Fruit fly (Drosophila melanogaster) whole organism, embryonic: ENCODE measurements around the gene Mbs.

ENCODE experiments used
- Blimp-1 ChIP-seq: fragments of 200-800 bp; sonication (Bioruptor generic); optimal IDR thresholded peaks from 3 replicates; lab custom pipeline; 2018; ENCODE audit warnings: missing biosample characterization, missing genetic modification characterization, mild to moderate bottlenecking, moderate library complexity, missing genetic modification reagents
- CG10431 ChIP-seq: fragments of 200-800 bp; sonication (Bioruptor generic); optimal IDR thresholded peaks from 3 replicates; lab custom pipeline; 2018; ENCODE audit warnings: missing biosample characterization, mild to moderate bottlenecking, missing genetic modification characterization
- CG11504 ChIP-seq: fragments of 200-800 bp; sonication (Bioruptor generic); optimal IDR thresholded peaks from 3 replicates; lab custom pipeline; 2019; ENCODE audit warnings: missing biosample characterization, mild to moderate bottlenecking, missing genetic modification characterization, moderate library complexity
- CG12744 ChIP-seq: fragments of 200-800 bp; sonication (Bioruptor generic); optimal IDR thresholded peaks from 2 replicates; lab custom pipeline; 2016; ENCODE audit warnings: missing biosample characterization, missing genetic modification characterization
- CG13296 ChIP-seq: fragments of 200-800 bp; sonication (Bioruptor generic); optimal IDR thresholded peaks from 3 replicates; lab custom pipeline; 2018; ENCODE audit warnings: missing biosample characterization, mild to moderate bottlenecking, missing genetic modification characterization
- CG13894 ChIP-seq: fragments of 200-800 bp; sonication (Bioruptor generic); optimal IDR thresholded peaks from 3 replicates; lab custom pipeline; 2018; ENCODE audit warnings: missing biosample characterization, mild to moderate bottlenecking, missing genetic modification characterization, moderate library complexity
- CG15011 ChIP-seq: fragments of 200-800 bp; sonication (Bioruptor generic); optimal IDR thresholded peaks from 3 replicates; lab custom pipeline; 2018; ENCODE audit warnings: missing biosample characterization, mild to moderate bottlenecking, missing genetic modification characterization
- CG1602 ChIP-seq: fragments of 200-800 bp; sonication (Bioruptor generic); optimal IDR thresholded peaks from 3 replicates; lab custom pipeline; 2016; ENCODE audit warnings: missing biosample characterization, missing genetic modification characterization
- CG17612 ChIP-seq: fragments of 200-800 bp; sonication (Bioruptor generic); IDR thresholded peaks from 2 replicates; pipeline ENCODE4 v1.3.6; 2022; ENCODE audit warnings: missing biosample characterization, missing genetic modification characterization
- CG1832 ChIP-seq: fragments of 200-800 bp; sonication (Bioruptor generic); optimal IDR thresholded peaks from 2 replicates; lab custom pipeline; 2017; ENCODE audit warnings: missing biosample characterization, mild to moderate bottlenecking, missing genetic modification characterization, inconsistent platforms
- CG18476 ChIP-seq: fragments of 200-800 bp; sonication (Bioruptor generic); optimal IDR thresholded peaks from 2 replicates; lab custom pipeline; 2016; ENCODE audit warnings: missing biosample characterization, mild to moderate bottlenecking, missing genetic modification characterization
- CG2120 ChIP-seq: fragments of 200-800 bp; sonication (Bioruptor generic); optimal IDR thresholded peaks from 3 replicates; lab custom pipeline; 2016; ENCODE audit warnings: missing biosample characterization, missing genetic modification characterization
- CG2678 ChIP-seq: fragments of 200-800 bp; sonication (Bioruptor generic); optimal IDR thresholded peaks from 3 replicates; lab custom pipeline; 2019; ENCODE audit warnings: missing biosample characterization, mild to moderate bottlenecking, missing genetic modification characterization, moderate library complexity
- CG3281 ChIP-seq: fragments of 200-800 bp; sonication (Bioruptor generic); optimal IDR thresholded peaks from 3 replicates; lab custom pipeline; 2017; ENCODE audit warnings: missing biosample characterization, mild to moderate bottlenecking, missing genetic modification characterization
- CG3838 ChIP-seq: fragments of 200-800 bp; sonication (Bioruptor generic); optimal IDR thresholded peaks from 3 replicates; lab custom pipeline; 2016; ENCODE audit warnings: missing biosample characterization, missing genetic modification characterization
- CG3847 ChIP-seq: fragments of 200-800 bp; sonication (Bioruptor generic); IDR thresholded peaks from 2 replicates; pipeline ENCODE4 v1.3.6; 2022; ENCODE audit warnings: missing biosample characterization, missing genetic modification characterization
- CG4328 ChIP-seq: fragments of 200-800 bp; sonication (Bioruptor generic); optimal IDR thresholded peaks from 3 replicates; lab custom pipeline; 2017; ENCODE audit warnings: missing biosample characterization, missing genetic modification reagents, missing genetic modification characterization
- CG43689 ChIP-seq: fragments of 200-800 bp; sonication (Bioruptor generic); IDR thresholded peaks from 2 replicates; pipeline ENCODE4 v1.3.6; 2022; ENCODE audit warnings: missing biosample characterization, missing genetic modification characterization
- CG4424 ChIP-seq: fragments of 200-800 bp; sonication (Bioruptor generic); optimal IDR thresholded peaks from 3 replicates; lab custom pipeline; 2016; ENCODE audit warnings: missing biosample characterization, missing genetic modification characterization
- CG5245 ChIP-seq: fragments of 200-800 bp; sonication (Bioruptor generic); optimal IDR thresholded peaks from 3 replicates; lab custom pipeline; 2016; ENCODE audit warnings: missing biosample characterization, missing genetic modification characterization
- CG7786 ChIP-seq: fragments of 200-800 bp; sonication (Bioruptor generic); optimal IDR thresholded peaks from 2 replicates; lab custom pipeline; 2016; ENCODE audit warnings: missing biosample characterization, missing genetic modification characterization
- Chrac-16 ChIP-seq: fragments of 200-800 bp; sonication (Bioruptor generic); optimal IDR thresholded peaks from 3 replicates; lab custom pipeline; 2016; ENCODE audit warnings: missing biosample characterization, missing genetic modification characterization
- Dad ChIP-seq: fragments of 200-800 bp; sonication (Bioruptor generic); optimal IDR thresholded peaks from 3 replicates; lab custom pipeline; 2016; ENCODE audit warnings: missing biosample characterization, missing genetic modification characterization
- E2f1 ChIP-seq: fragments of 200-800 bp; sonication (Bioruptor generic); IDR thresholded peaks from 2 replicates; pipeline ENCODE4 v1.3.6; 2022; ENCODE audit warnings: missing biosample characterization, missing genetic modification characterization
- Jarid2 ChIP-seq: fragments of 200-800 bp; sonication (Bioruptor generic); optimal IDR thresholded peaks from 3 replicates; lab custom pipeline; 2017; ENCODE audit warnings: mild to moderate bottlenecking, missing biosample characterization, missing genetic modification reagents, missing genetic modification characterization
- MESR4 ChIP-seq: fragments of 200-800 bp; sonication (Bioruptor generic); optimal IDR thresholded peaks from 2 replicates; lab custom pipeline; 2018; ENCODE audit warnings: missing biosample characterization, mild to moderate bottlenecking, missing genetic modification characterization, moderate library complexity
- Ptx1 ChIP-seq: fragments of 200-800 bp; sonication (Bioruptor generic); IDR thresholded peaks from 2 replicates; pipeline ENCODE4 v1.3.6; 2022; ENCODE audit warnings: missing biosample characterization, missing genetic modification characterization
- Ravus ChIP-seq: fragments of 200-800 bp; sonication (Bioruptor generic); IDR thresholded peaks from 2 replicates; pipeline ENCODE4 v1.3.6; 2022; ENCODE audit warnings: missing biosample characterization, missing genetic modification characterization
- Six4 ChIP-seq: fragments of 200-800 bp; sonication (Bioruptor generic); optimal IDR thresholded peaks from 2 replicates; lab custom pipeline; 2016; ENCODE audit warnings: missing biosample characterization, missing genetic modification characterization
- Ssrp ChIP-seq: fragments of 200-800 bp; sonication (Bioruptor generic); optimal IDR thresholded peaks from 2 replicates; lab custom pipeline; 2018; ENCODE audit warnings: missing biosample characterization, mild to moderate bottlenecking, missing genetic modification characterization, moderate library complexity
- amos ChIP-seq: fragments of 200-800 bp; sonication (Bioruptor generic); IDR thresholded peaks from 2 replicates; pipeline ENCODE4 v1.3.6; 2022; ENCODE audit warnings: missing biosample characterization, missing genetic modification characterization; ENCODE audit not compliant: partially characterized antibody
- ap ChIP-seq: fragments of 200-800 bp; sonication (Bioruptor generic); IDR thresholded peaks from 2 replicates; pipeline ENCODE4 v1.3.6; 2022; ENCODE audit warnings: missing biosample characterization, missing genetic modification characterization
- cad ChIP-seq: fragments of >200 bp; optimal IDR thresholded peaks from 2 replicates; lab custom pipeline; 2017; ENCODE audit warnings: missing biosample characterization, missing genetic modification characterization
- cg ChIP-seq: fragments of 200-800 bp; sonication (Bioruptor generic); optimal IDR thresholded peaks from 3 replicates; lab custom pipeline; 2019; ENCODE audit warnings: missing biosample characterization, mild to moderate bottlenecking, missing genetic modification characterization, moderate library complexity
- disco-r ChIP-seq: fragments of 200-800 bp; sonication (Bioruptor generic); optimal IDR thresholded peaks from 2 replicates; lab custom pipeline; 2016; ENCODE audit warnings: missing biosample characterization, missing genetic modification characterization
- emc ChIP-seq: fragments of 200-800 bp; sonication (Bioruptor generic); optimal IDR thresholded peaks from 2 replicates; lab custom pipeline; 2016; ENCODE audit warnings: missing biosample characterization, missing genetic modification characterization
- inv ChIP-seq: fragments of 200-800 bp; sonication (Bioruptor generic); IDR thresholded peaks from 2 replicates; pipeline ENCODE4 v1.3.6; 2022; ENCODE audit warnings: missing biosample characterization, missing genetic modification characterization; ENCODE audit not compliant: partially characterized antibody
- jumu ChIP-seq: fragments of 200-800 bp; sonication (Bioruptor generic); optimal IDR thresholded peaks from 3 replicates; lab custom pipeline; 2016; ENCODE audit warnings: missing biosample characterization, missing genetic modification characterization
- kni ChIP-seq: fragments of 200-800 bp; sonication (Bioruptor generic); optimal IDR thresholded peaks from 3 replicates; lab custom pipeline; 2017; ENCODE audit warnings: mild to moderate bottlenecking, missing biosample characterization, missing genetic modification reagents, missing genetic modification characterization
- lab ChIP-seq: fragments of 200-800 bp; sonication (Bioruptor generic); optimal IDR thresholded peaks from 3 replicates; lab custom pipeline; 2017; ENCODE audit warnings: missing biosample characterization, missing genetic modification characterization, mild to moderate bottlenecking, moderate library complexity, missing genetic modification reagents
- nom ChIP-seq: fragments of 200-800 bp; sonication (Bioruptor generic); optimal IDR thresholded peaks from 2 replicates; lab custom pipeline; 2017; ENCODE audit warnings: missing biosample characterization, missing genetic modification characterization, mild to moderate bottlenecking, moderate library complexity, missing genetic modification reagents
- pan ChIP-seq, 4 experiments: fragments of >200 bp in 3 of 4; fragments of 200-800 bp in 1 of 4; sonication (Bioruptor generic) in 1 of 4; optimal IDR thresholded peaks in 3 of 4; IDR thresholded peaks in 1 of 4; 2 replicates each; pipeline versions ENCODE4 v1.3.6 to Lab custom; 2017 to 2022; ENCODE audit warnings: missing biosample characterization in 2 of 4, missing genetic modification characterization in 2 of 4, mixed read lengths in 1 of 4
- phol ChIP-seq: fragments of 200-800 bp; sonication (Bioruptor generic); optimal IDR thresholded peaks from 3 replicates; lab custom pipeline; 2018; ENCODE audit warnings: missing biosample characterization, mild to moderate bottlenecking, missing genetic modification characterization, moderate library complexity
- sima ChIP-seq: fragments of 200-800 bp; sonication (Bioruptor generic); optimal IDR thresholded peaks from 2 replicates; lab custom pipeline; 2016; ENCODE audit warnings: missing biosample characterization, missing genetic modification characterization
- sob ChIP-seq: fragments of 200-800 bp; sonication (Bioruptor generic); IDR thresholded peaks from 2 replicates; pipeline ENCODE4 v1.3.6; 2022; ENCODE audit warnings: missing biosample characterization, missing genetic modification characterization
- sqz ChIP-seq: fragments of 200-800 bp; sonication (Bioruptor generic); optimal IDR thresholded peaks from 3 replicates; lab custom pipeline; 2018; ENCODE audit warnings: missing biosample characterization, mild to moderate bottlenecking, missing genetic modification characterization
- unpg ChIP-seq: fragments of 200-800 bp; sonication (Bioruptor generic); optimal IDR thresholded peaks from 3 replicates; lab custom pipeline; 2018; ENCODE audit warnings: missing biosample characterization, mild to moderate bottlenecking, missing genetic modification characterization, moderate library complexity
- vfl ChIP-seq: fragments of 200-800 bp; sonication (Bioruptor generic); optimal IDR thresholded peaks from 2 replicates; lab custom pipeline; 2016; ENCODE audit warnings: missing biosample characterization, missing genetic modification characterization
- vvl ChIP-seq: fragments of 200-800 bp; sonication (Bioruptor generic); IDR thresholded peaks from 2 replicates; pipeline ENCODE4 v1.3.6; 2022; ENCODE audit warnings: missing biosample characterization, missing genetic modification characterization
- zfh1 ChIP-seq: fragments of 200-800 bp; sonication (Bioruptor generic); IDR thresholded peaks from 3 replicates; pipeline ENCODE4 v1.3.6; 2022; ENCODE audit warnings: missing biosample characterization, missing genetic modification characterization

The Mbs gene

DNA sequence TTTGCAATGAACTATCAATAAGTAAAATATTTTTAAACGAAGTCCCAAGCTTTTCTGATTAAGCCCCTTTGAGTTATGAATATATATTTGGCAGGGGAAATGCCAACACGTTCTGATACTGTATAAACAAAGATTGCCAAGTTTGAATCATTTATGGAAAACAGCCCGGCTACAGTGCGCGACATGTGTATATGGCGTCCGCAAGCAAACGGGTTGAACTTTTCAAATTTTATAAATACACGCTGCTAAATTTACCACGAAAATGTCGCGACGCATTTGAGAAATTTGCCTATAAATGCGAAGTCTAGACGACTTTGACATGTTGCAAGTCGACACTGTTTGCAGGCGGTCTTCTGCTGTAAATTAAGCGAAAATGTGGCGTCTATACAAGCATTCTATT, 3.7 kb upstream of the Mbs start (continued):
- TF ChIP-seq Ssrp: no peak
- no peak for TF ChIP-seq MESR4 (GFP tag; lab: Kevin White, UChicago)
- peak; percentile 59 for TF ChIP-seq CG2678 (tag; lab: Kevin White, UChicago)
- TF ChIP-seq CG3281: peak; percentile 66
- TF ChIP-seq vvl: peak; percentile 74
- peak; percentile 52; the same call in 1 of the 2 replicates for TF ChIP-seq Ptx1 (GFP tag; lab: Robert Waterston, UW)
- peak; percentile 61 for TF ChIP-seq nom (GFP tag; lab: Kevin White, UChicago)
- TF ChIP-seq CG1832: no peak
- peak; percentile 16 for TF ChIP-seq CG4424 (GFP tag; lab: Kevin White, UChicago)
- TF ChIP-seq unpg: peak; percentile 54
- TF ChIP-seq kni: no peak
- 0 out of 2 replicates have a peak, but pooled peaks have one; percentile 45 for TF ChIP-seq CG3847 (GFP tag; lab: Robert Waterston, UW)
- peak; percentile 64 for TF ChIP-seq CG13296 (GFP tag; lab: Kevin White, UChicago)
- no peak for TF ChIP-seq Blimp-1
- no peak for TF ChIP-seq CG1602 (GFP tag; lab: Kevin White, UChicago)
- TF ChIP-seq E2f1 (GFP tag; lab: Robert Waterston, UW): peak; percentile 51; the same call in 1 of the 2 replicates
- no peak for TF ChIP-seq cad
- no peak for TF ChIP-seq pan (optimal IDR thresholded peaks at IDR 0.05; lab: Kevin White, UChicago)
- TF ChIP-seq pan (GFP tag; optimal IDR thresholded peaks at IDR 0.05 in 1 of 2, IDR thresholded peaks at IDR 0.05 in 1 of 2): peak in 1 of 2 experiments; percentile 56
- TF ChIP-seq CG15011: peak; percentile 29
- no peak for TF ChIP-seq inv
- TF ChIP-seq Ravus (GFP tag; lab: Robert Waterston, UW): no peak; the same call in 1 of the 2 replicates
- TF ChIP-seq vfl (GFP tag; lab: Kevin White, UChicago): no peak
- peak; percentile 66 for TF ChIP-seq sob (GFP tag; lab: Robert Waterston, UW)
- TF ChIP-seq CG12744 (GFP tag; lab: Kevin White, UChicago): peak; percentile 42
- no peak for TF ChIP-seq Six4
- TF ChIP-seq CG43689: peak; percentile 48
- TF ChIP-seq CG13894 (tag; lab: Kevin White, UChicago): peak; percentile 68
- no peak for TF ChIP-seq cg (GFP tag; lab: Kevin White, UChicago)
- TF ChIP-seq CG11504 (tag; lab: Kevin White, UChicago): peak; percentile 46
- TF ChIP-seq CG4328 (GFP tag; lab: Kevin White, UChicago): peak; percentile 17
- TF ChIP-seq CG2120: peak; percentile 81
- no peak for TF ChIP-seq Jarid2 (GFP tag; lab: Kevin White, UChicago)
- TF ChIP-seq, all 482 proteins: peak for 187

DNA sequence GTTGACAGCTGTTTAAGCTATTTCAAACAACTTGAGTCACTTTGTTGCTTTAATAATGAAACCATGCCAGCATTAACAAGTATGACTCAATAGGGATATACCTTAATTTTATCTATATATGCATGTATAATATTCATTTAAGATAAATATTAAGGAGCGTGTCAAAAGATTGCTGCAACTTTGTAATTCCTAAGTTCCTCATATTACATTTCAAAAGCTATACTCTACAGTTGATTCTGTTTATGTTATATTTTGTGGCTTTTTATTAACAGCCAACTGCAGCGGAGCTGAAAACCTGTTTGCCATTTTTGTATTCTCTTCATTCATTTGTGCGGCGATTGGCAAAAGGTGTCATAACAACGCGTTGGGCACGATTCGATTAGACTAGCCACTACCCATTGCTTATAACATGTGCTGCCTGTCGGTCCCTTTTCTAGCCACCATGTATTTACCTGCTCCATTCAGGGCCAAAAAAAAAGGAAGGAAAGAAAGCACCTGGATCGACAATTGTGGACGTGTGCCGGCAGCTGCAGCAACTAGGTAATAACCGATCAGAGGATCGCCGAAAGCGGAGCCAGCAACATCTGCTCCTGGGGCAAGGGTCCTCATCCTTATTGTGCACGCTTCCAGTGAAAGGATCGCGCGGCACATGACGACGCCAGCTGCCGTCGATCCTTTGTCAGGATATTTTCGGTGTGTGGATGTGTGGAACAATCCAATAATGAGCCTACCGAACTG, 2.9 kb upstream of the Mbs start:
- TF ChIP-seq lab (GFP tag; lab: Kevin White, UChicago): no peak
- TF ChIP-seq CG10431 (GFP tag; lab: Kevin White, UChicago): peak; percentile 74
- TF ChIP-seq ap (GFP tag; lab: Robert Waterston, UW): no peak
- no peak for TF ChIP-seq disco-r (GFP tag; lab: Kevin White, UChicago)
- no peak for TF ChIP-seq CG17612
- TF ChIP-seq CG18476 (GFP tag; lab: Kevin White, UChicago): no peak
- 0 out of 2 replicates have a peak, but pooled peaks have one; percentile 5 for TF ChIP-seq amos (GFP tag; lab: Robert Waterston, UW)
- TF ChIP-seq CG5245 (GFP tag; lab: Kevin White, UChicago): no peak
- TF ChIP-seq CG7786 (GFP tag; lab: Kevin White, UChicago): no peak
- TF ChIP-seq emc (GFP tag; lab: Kevin White, UChicago): no peak
- no peak for TF ChIP-seq Chrac-16 (GFP tag; lab: Kevin White, UChicago)
- no peak for TF ChIP-seq sima
- no peak for TF ChIP-seq sob (GFP tag; lab: Robert Waterston, UW)
- TF ChIP-seq phol: no peak
- no peak for TF ChIP-seq MESR4 (GFP tag; lab: Kevin White, UChicago)
- TF ChIP-seq CG3838 (GFP tag; lab: Kevin White, UChicago): no peak
- TF ChIP-seq jumu (GFP tag; lab: Kevin White, UChicago): no peak
- no peak for TF ChIP-seq Dad (GFP tag; lab: Kevin White, UChicago)
- 0 out of 3 replicates have a peak, but pooled peaks have one; percentile 32 for TF ChIP-seq zfh1
- TF ChIP-seq sqz (GFP tag; lab: Kevin White, UChicago): no peak
- no peak for TF ChIP-seq CG2678 (tag; lab: Kevin White, UChicago)
